Worm (Caenorhabditis elegans) whole organism, L4 larva: Measurements from ENCODE around the gene F14D7.14.
"Not testable (repeated sequence)": the region's sequence is repeated elsewhere in the genome, so short reads cannot be mapped to it uniquely, and the experiment has no call there.

ENCODE experiments used
- D1046.2 ChIP-seq: fragments of 200-800 bp; sonication (Bioruptor generic); IDR thresholded peaks from 2 replicates; pipeline ENCODE4 v1.3.6; 2022; ENCODE audit warnings: missing genetic modification characterization, missing compliant biosample characterization
- R02D3.7 ChIP-seq: fragments of 150-350 bp; sonication (generic microtip); optimal IDR thresholded peaks from 3 replicates; lab custom pipeline; 2014; ENCODE audit warnings: missing biosample characterization, missing genetic modification characterization
- T20F7.1 ChIP-seq: fragments of 200-800 bp; sonication (Bioruptor generic); optimal IDR thresholded peaks from 2 replicates; lab custom pipeline; 2018; ENCODE audit warnings: mild to moderate bottlenecking, missing genetic modification characterization, missing compliant biosample characterization
- Y48G9A.11 ChIP-seq: fragments of 200-800 bp; sonication (Bioruptor generic); IDR thresholded peaks from 2 replicates; pipeline ENCODE4 v1.3.6; 2022; ENCODE audit warnings: missing genetic modification reagents, missing genetic modification characterization, missing compliant biosample characterization
- Y5F2A.4 ChIP-seq: fragments of 200-800 bp; sonication (Bioruptor generic); optimal IDR thresholded peaks from 2 replicates; lab custom pipeline; 2018; ENCODE audit warnings: mild to moderate bottlenecking, missing genetic modification characterization, missing compliant biosample characterization
- Y75B8A.6 ChIP-seq: fragments of 200-800 bp; sonication (Bioruptor generic); IDR thresholded peaks from 2 replicates; pipeline ENCODE4 v1.3.6; 2022; ENCODE audit warnings: missing genetic modification reagents, missing genetic modification characterization, missing compliant biosample characterization
- aha-1 ChIP-seq: fragments of 150-350 bp; peaks from one replicate; lab custom pipeline; 2014; ENCODE audit warnings: missing biosample characterization, missing genetic modification characterization
- ama-1 ChIP-seq: fragments of 150-350 bp; optimal IDR thresholded peaks from 2 replicates; lab custom pipeline; 2014; ENCODE audit warnings: inconsistent platforms, mixed read lengths
- ceh-62 ChIP-seq: sonication (generic microtip); optimal IDR thresholded peaks from 2 replicates; lab custom pipeline; 2017; ENCODE audit warnings: missing biosample characterization, missing genetic modification characterization
- ceh-82 ChIP-seq: sonication (generic microtip); optimal IDR thresholded peaks from 2 replicates; lab custom pipeline; 2017; ENCODE audit warnings: missing biosample characterization, missing genetic modification characterization
- ctbp-1 ChIP-seq: fragments of 200-800 bp; sonication (Bioruptor generic); IDR thresholded peaks from 2 replicates; pipeline ENCODE4 v1.3.6; 2022; ENCODE audit warnings: missing genetic modification reagents, missing genetic modification characterization, missing compliant biosample characterization
- daf-16 ChIP-seq, 3 experiments: sonication (generic microtip); optimal IDR thresholded peaks; 2 replicates each; lab custom pipeline; 2016 to 2017; ENCODE audit warnings: missing genetic modification characterization in 3 of 3, missing genetic modification reagents in 3 of 3, mild to moderate bottlenecking in 2 of 3, missing compliant biosample characterization in 2 of 3, missing biosample characterization in 1 of 3, moderate library complexity in 1 of 3
- daf-19 ChIP-seq: fragments of 200-800 bp; sonication (Bioruptor generic); conservative IDR thresholded peaks from 2 replicates; pipeline ENCODE4 v1.3.6; 2022; ENCODE audit warnings: missing genetic modification characterization, missing compliant biosample characterization
- dmd-6 ChIP-seq: fragments of 200-800 bp; sonication (Bioruptor generic); IDR thresholded peaks from 2 replicates; pipeline ENCODE4 v1.3.6; 2022; ENCODE audit warnings: missing genetic modification reagents, missing genetic modification characterization, missing compliant biosample characterization
- dve-1 ChIP-seq: sonication (generic microtip); optimal IDR thresholded peaks from 2 replicates; lab custom pipeline; 2017; ENCODE audit warnings: antibody characterized with exemption, mild to moderate bottlenecking, missing genetic modification characterization, missing compliant biosample characterization; ENCODE audit not compliant: insufficient read depth
- egl-27 ChIP-seq: sonication (generic microtip); optimal IDR thresholded peaks from 3 replicates; lab custom pipeline; 2017; ENCODE audit warnings: missing biosample characterization, missing genetic modification reagents, missing genetic modification characterization
- fkh-10 ChIP-seq: fragments of 150-350 bp; optimal IDR thresholded peaks from 2 replicates; lab custom pipeline; 2014; ENCODE audit warnings: missing biosample characterization, missing genetic modification reagents, missing genetic modification characterization
- gei-8 ChIP-seq: fragments of 200-800 bp; sonication (Bioruptor generic); optimal IDR thresholded peaks from 2 replicates; lab custom pipeline; 2018; ENCODE audit warnings: mild to moderate bottlenecking, missing genetic modification characterization, missing compliant biosample characterization
- hif-1 ChIP-seq, 2 experiments: sonication (generic microtip); optimal IDR thresholded peaks; 2 replicates each; lab custom pipeline; 2016 to 2017; ENCODE audit warnings: missing compliant biosample characterization in 2 of 2, missing genetic modification characterization in 2 of 2, missing genetic modification reagents in 2 of 2, missing genotype in 2 of 2, mild to moderate bottlenecking in 1 of 2
- hlh-30 ChIP-seq: sonication (generic microtip); optimal IDR thresholded peaks from 2 replicates; lab custom pipeline; 2017; ENCODE audit warnings: antibody characterized with exemption, mild to moderate bottlenecking, missing genetic modification characterization, missing compliant biosample characterization; ENCODE audit not compliant: insufficient read depth
- lin-13 ChIP-seq: fragments of 150-350 bp; optimal IDR thresholded peaks from 2 replicates; lab custom pipeline; 2014; ENCODE audit warnings: missing biosample characterization, missing genetic modification reagents, missing genetic modification characterization
- lsy-2 ChIP-seq, 2 experiments: fragments of 150-350 bp in 1 of 2; sonication (generic microtip) in 1 of 2; optimal IDR thresholded peaks; 2 replicates each; lab custom pipeline; 2014 to 2017; ENCODE audit warnings: missing biosample characterization in 2 of 2, missing genetic modification characterization in 2 of 2
- mes-2 ChIP-seq: sonication (generic microtip); optimal IDR thresholded peaks from 2 replicates; lab custom pipeline; 2016; ENCODE audit warnings: missing genotype, mild to moderate bottlenecking, missing genetic modification characterization, missing compliant biosample characterization; ENCODE audit not compliant: poor library complexity, severe bottlenecking
- mxl-2 ChIP-seq: fragments of 200-800 bp; sonication (Bioruptor generic); conservative IDR thresholded peaks from 2 replicates; pipeline ENCODE4 v1.3.6; 2022; ENCODE audit warnings: missing genetic modification reagents, missing genetic modification characterization, missing compliant biosample characterization
- mxl-3 ChIP-seq: fragments of 200-800 bp; sonication (Bioruptor generic); optimal IDR thresholded peaks from 2 replicates; lab custom pipeline; 2018; ENCODE audit warnings: mild to moderate bottlenecking, missing genetic modification characterization, missing compliant biosample characterization
- nhr-102 ChIP-seq: sonication (generic microtip); optimal IDR thresholded peaks from 2 replicates; lab custom pipeline; 2016; ENCODE audit warnings: mild to moderate bottlenecking, missing genetic modification characterization, moderate library complexity, missing compliant biosample characterization
- nhr-11 ChIP-seq: fragments of 150-350 bp; optimal IDR thresholded peaks from 2 replicates; lab custom pipeline; 2014; ENCODE audit warnings: missing biosample characterization, missing genetic modification characterization
- nhr-28 ChIP-seq: fragments of 150-350 bp; optimal IDR thresholded peaks from 2 replicates; lab custom pipeline; 2014; ENCODE audit warnings: missing biosample characterization, missing genetic modification characterization
- nhr-41 ChIP-seq: fragments of 200-800 bp; sonication (Bioruptor generic); IDR thresholded peaks from 2 replicates; pipeline ENCODE4 v1.3.6; 2022; ENCODE audit warnings: missing genetic modification reagents, missing genetic modification characterization, missing compliant biosample characterization
- nhr-42 ChIP-seq: fragments of 200-800 bp; sonication (Bioruptor generic); IDR thresholded peaks from 2 replicates; pipeline ENCODE4 v1.3.6; 2022; ENCODE audit warnings: missing genetic modification characterization, missing compliant biosample characterization
- php-3 ChIP-seq: fragments of 200-800 bp; sonication (Bioruptor generic); IDR thresholded peaks from 2 replicates; pipeline ENCODE4 v1.3.6; 2022; ENCODE audit warnings: missing genetic modification reagents, missing genetic modification characterization, missing compliant biosample characterization
- pqm-1 ChIP-seq: sonication (generic microtip); optimal IDR thresholded peaks from 2 replicates; lab custom pipeline; 2017; ENCODE audit warnings: missing biosample characterization, missing genetic modification characterization
- skn-1 ChIP-seq: fragments of 150-350 bp; optimal IDR thresholded peaks from 2 replicates; lab custom pipeline; 2014; ENCODE audit warnings: missing biosample characterization, missing genetic modification characterization
- spr-1 ChIP-seq: sonication (generic microtip); optimal IDR thresholded peaks from 2 replicates; lab custom pipeline; 2016; ENCODE audit warnings: mild to moderate bottlenecking, missing genetic modification characterization, missing compliant biosample characterization
- unc-130 ChIP-seq: sonication (generic microtip); optimal IDR thresholded peaks from 2 replicates; lab custom pipeline; 2016; ENCODE audit warnings: missing genetic modification reagents, missing genetic modification characterization, missing compliant biosample characterization
- unc-62 ChIP-seq, 3 experiments: fragments of 150-350 bp in 1 of 3; sonication (generic microtip); optimal IDR thresholded peaks in 2 of 3; peaks in 1 of 3; 1 replicate in 1 of 3; 2 replicates in 2 of 3; lab custom pipeline; 2014 to 2017; ENCODE audit warnings: missing biosample characterization in 3 of 3, missing genetic modification characterization in 3 of 3, missing genetic modification reagents in 3 of 3, missing genotype in 1 of 3
- zfp-3 ChIP-seq: fragments of 200-800 bp; sonication (Bioruptor generic); conservative IDR thresholded peaks from 2 replicates; pipeline ENCODE4 v1.3.6; 2022; ENCODE audit warnings: missing genetic modification reagents, missing genetic modification characterization, missing compliant biosample characterization
- ztf-11 ChIP-seq: fragments of 150-350 bp; optimal IDR thresholded peaks from 2 replicates; lab custom pipeline; 2014; ENCODE audit warnings: missing biosample characterization, missing genetic modification characterization

F14D7.14 gene

DNA sequence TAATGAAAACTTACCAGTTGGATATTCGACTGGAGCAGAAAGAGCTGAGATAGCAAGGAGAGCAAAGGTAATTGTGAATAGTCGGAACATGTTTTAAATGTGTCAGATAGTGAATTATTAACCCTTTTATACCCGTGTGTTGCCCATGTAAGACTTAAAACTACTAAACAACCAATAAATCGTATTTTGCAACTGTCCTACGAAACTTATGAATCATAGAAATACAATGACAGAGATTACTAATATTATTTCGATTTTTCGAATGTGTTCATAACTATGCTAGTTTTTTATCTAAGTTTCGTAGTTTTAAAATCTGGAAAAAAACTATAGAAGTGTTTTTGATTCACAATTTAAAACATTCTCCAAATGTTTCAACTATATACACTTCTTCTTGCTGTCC lies 3.0 kb upstream of the F14D7.14 start, which contains the start of gene spig-4:
Gene spig-4, minus strand, starts transcription at position 101 of the 400 bp plus-strand sequence.
- not testable (repeated sequence) for TF ChIP-seq nhr-102 (tag; lab: Kevin White, UChicago); T20F7.1 (GFP tag; lab: Kevin White, UChicago); D1046.2

DNA sequence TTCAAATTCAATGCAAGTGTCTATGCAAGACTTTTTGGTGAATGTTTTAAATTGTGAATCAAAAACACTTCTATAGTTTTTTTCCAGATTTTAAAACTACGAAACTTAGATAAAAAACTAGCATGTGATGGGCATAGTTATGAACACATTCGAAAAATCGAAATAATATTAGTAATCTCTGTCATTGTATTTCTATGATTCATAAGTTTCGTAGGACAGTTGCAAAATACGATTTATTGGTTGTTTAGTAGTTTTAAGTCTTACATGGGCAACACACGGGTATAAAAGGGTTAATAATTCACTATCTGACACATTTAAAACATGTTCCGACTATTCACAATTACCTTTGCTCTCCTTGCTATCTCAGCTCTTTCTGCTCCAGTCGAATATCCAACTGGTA lies 1.6 kb upstream of the F14D7.14 start, which contains the start of gene spig-5:
Gene spig-5, plus strand, starts transcription at position 301 of the 400 bp plus-strand sequence.
- TF ChIP-seq nhr-11 (tag; lab: Kevin White, UChicago); nhr-28; ceh-82 (tag; lab: Kevin White, UChicago): not testable (repeated sequence)
- TF ChIP-seq, all 104 proteins: peak for 0; not testable (repeated sequence) for 104

DNA sequence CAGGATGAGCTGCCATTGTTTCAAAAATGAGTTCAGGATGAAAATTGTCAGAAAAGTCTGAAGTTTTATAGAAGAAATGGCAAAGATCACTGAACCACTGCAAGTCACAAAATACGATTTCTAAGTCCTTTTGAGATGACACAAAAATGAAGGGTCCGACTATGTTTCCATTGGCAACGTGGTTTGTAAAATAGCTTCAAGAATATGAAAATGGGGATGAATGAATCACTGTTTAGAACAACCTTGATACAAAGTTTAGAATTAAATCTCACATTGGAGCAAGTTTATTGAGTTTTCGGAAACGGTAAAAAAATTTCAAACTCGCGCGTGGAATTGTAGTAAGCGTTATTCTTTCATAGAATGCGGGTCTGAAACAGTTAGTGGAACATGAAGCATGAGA lies 1.4 kb downstream of the F14D7.14 start, which contains the start of gene ddn-3:
Gene ddn-3, minus strand, starts transcription at position 101 of the 400 bp plus-strand sequence.
- TF ChIP-seq spr-1 (tag; lab: Kevin White, UChicago) (no peak), dve-1 (tag; lab: Kevin White, UChicago) (no peak), hlh-30 (tag; lab: Kevin White, UChicago) (no peak), R02D3.7 (no peak), ctbp-1 (GFP tag; lab: Robert Waterston, UW) (no peak), lsy-2 (tag; optimal IDR thresholded peaks at IDR 0.05; lab: Kevin White, UChicago) (no peak), php-3 (GFP tag; lab: Robert Waterston, UW) (no peak), daf-16 (GFP tag; optimal IDR thresholded peaks at IDR 0.05; lab: Kevin White, UChicago) (no peak), daf-16 (tag; optimal IDR thresholded peaks at IDR 0.05; lab: Kevin White, UChicago) (no peak), ztf-11 (no peak), fkh-10 (GFP tag; lab: Kevin White, UChicago) (no peak), dmd-6 (no peak), daf-19 (GFP tag; lab: Robert Waterston, UW) (no peak)

DNA sequence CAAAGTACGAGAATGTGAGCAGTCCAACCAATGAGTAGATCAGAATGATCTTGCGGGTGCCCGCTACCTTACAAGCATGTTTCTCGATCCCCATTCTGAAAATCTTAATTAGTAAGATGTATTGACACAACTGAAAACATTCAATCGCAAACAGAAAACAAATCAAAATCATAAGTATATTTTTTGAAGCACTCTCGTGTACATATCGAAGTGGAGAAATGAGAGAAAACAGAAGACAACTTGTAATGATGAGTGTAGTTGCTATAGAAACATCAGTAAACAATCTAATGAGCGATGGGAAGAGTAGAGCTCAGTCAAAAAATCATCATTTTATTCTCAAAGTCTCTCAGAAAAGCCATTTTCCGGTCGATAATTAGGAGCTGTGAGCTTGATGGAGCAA lies 3.0 kb downstream of the F14D7.14 start, which contains the start of gene F14D7.8:
Gene F14D7.8, minus strand, starts transcription at position 101 of the 400 bp plus-strand sequence.
- TF ChIP-seq zfp-3 (GFP tag; lab: Robert Waterston, UW) (no peak), nhr-42 (GFP tag; lab: Robert Waterston, UW) (no peak), ceh-82 (tag; lab: Kevin White, UChicago) (no peak), mxl-2 (GFP tag; lab: Robert Waterston, UW) (no peak), aha-1 (tag; lab: Kevin White, UChicago) (no peak), ama-1 (no peak), ceh-62 (tag; lab: Kevin White, UChicago) (no peak), egl-27 (no peak), gei-8 (GFP tag; lab: Kevin White, UChicago) (no peak), pqm-1 (tag; lab: Kevin White, UChicago) (no peak), skn-1 (tag; lab: Kevin White, UChicago) (no peak), hif-1 (tag; optimal IDR thresholded peaks at IDR 0.05; lab: Kevin White, UChicago) (no peak), lin-13 (no peak), mxl-3 (GFP tag; lab: Kevin White, UChicago) (no peak), R02D3.7 (no peak), daf-16 (GFP tag; optimal IDR thresholded peaks at IDR 0.05; lab: Kevin White, UChicago) (no peak), daf-16 (tag; optimal IDR thresholded peaks at IDR 0.05; lab: Kevin White, UChicago) (no peak), nhr-102 (tag; lab: Kevin White, UChicago) (no peak), mes-2 (tag; lab: Kevin White, UChicago) (no peak)
- TF ChIP-seq, all 104 proteins: peak for 0

DNA sequence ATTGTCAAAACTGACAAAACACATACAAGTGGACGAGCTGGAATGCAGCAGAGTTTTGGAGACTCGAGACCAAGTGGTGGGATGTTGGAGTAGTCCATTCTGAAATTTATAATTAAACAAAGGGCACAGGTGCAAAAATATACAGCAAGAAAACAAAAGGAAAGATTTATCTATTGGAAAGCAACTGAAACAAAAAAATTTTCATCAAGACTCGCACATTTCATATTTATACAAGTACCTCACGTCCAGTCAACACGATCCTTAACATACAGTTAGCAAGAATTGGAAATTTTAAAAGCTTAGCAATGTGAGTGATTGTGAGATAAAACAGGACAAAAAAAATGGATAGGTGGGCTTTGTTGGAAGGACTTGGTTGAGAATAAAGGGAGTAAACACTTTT lies 4.5 kb downstream of the F14D7.14 start, which contains the start of gene F47B8.1:
Gene F47B8.1, minus strand, starts transcription at position 101 of the 400 bp plus-strand sequence.
- TF ChIP-seq daf-16 (GFP tag; optimal IDR thresholded peaks at IDR 0.05; lab: Kevin White, UChicago) (no peak), daf-16 (tag; optimal IDR thresholded peaks at IDR 0.05; lab: Kevin White, UChicago) (no peak), Y75B8A.6 (GFP tag; lab: Robert Waterston, UW) (no peak), unc-130 (GFP tag; lab: Kevin White, UChicago) (no peak), nhr-41 (GFP tag; lab: Robert Waterston, UW) (no peak), unc-62 (GFP tag; optimal IDR thresholded peaks at IDR 0.05 in 1 of 2; lab: Kevin White, UChicago) (peak in 1 of 2 experiments; percentile 19), unc-62 (tag; optimal IDR thresholded peaks at IDR 0.05; lab: Kevin White, UChicago) (no peak), Y5F2A.4 (GFP tag; lab: Kevin White, UChicago) (no peak), Y48G9A.11 (no peak)
